Worm (Caenorhabditis elegans) whole organism, mixed stage, embryonic: ENCODE results near the gene nsy-7.

Experiments
- flh-1 ChIP-seq: fragments of 200-800 bp; sonication (Bioruptor generic); optimal IDR thresholded peaks from 2 replicates; lab custom pipeline; 2018; ENCODE audit warnings: mild to moderate bottlenecking, missing genetic modification characterization, moderate library complexity, missing compliant biosample characterization
- lin-13 ChIP-seq: fragments of 150-350 bp; optimal IDR thresholded peaks from 2 replicates; lab custom pipeline; 2014; ENCODE audit warnings: missing biosample characterization, missing genetic modification characterization
- unc-62 ChIP-seq: fragments of 150-350 bp; optimal IDR thresholded peaks from 2 replicates; lab custom pipeline; 2014; ENCODE audit warnings: missing biosample characterization, missing genetic modification reagents, missing genetic modification characterization

DNA sequence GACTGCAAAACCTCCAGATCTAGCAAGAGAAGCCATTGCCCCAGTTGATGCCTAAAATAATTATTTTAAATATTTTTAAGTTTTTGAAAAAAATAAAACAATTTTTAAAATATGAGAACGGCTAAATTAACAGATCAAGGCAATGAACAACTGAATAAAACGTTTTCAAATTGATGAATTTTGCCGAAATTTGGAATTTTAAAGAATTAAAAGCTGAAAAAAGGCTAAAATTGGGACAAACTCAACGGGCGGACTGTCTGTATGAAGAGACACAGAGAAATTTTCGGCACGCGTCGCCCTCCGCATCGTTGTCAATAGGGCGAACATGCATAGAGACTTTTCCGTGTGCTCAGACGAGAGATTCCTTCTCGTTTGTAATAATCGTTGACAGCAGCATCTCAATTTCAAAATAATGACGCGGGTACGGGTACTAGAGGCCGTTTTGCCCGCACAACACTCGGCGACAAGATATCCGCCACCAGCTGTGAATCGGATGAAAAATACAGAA, 49.6 kb upstream of the nsy-7 start, which contains the start of the genes isp-1 and islo-1:
- TF ChIP-seq flh-1 (GFP tag; lab: Kevin White, UChicago) (no peak), unc-62 (peak; percentile 38), lin-13 (tag; lab: Kevin White, UChicago) (peak; percentile 18)
